Fruit fly (Drosophila melanogaster): ENCODE measurements around the gene CG15458.

CG15458 gene

DNA sequence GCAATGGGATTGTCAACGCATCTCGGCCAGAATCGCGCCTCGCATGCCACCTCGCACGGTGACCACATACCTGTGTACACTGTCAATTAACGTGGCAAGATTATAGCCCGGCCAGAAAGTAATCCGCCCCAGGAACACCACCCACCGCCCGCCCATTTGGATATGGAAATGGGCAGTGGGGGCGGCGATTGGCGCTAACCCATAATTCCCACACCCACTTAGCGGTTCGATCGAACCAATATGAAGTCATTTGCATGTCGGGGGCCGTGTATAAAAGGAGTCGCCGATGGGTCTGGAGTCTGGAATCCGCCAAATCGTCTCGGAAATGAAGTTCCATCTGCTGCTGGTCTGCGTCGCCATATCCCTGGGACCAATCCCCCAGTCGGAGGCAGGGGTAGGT, 1.4 kb upstream of the CG15458 start, which contains the start of gene Obp19a:
Obp19a (plus strand) TSS at position 301 of the 400 bp plus-strand sequence.
- TF ChIP-seq CG17801 (GFP tag; optimal IDR thresholded peaks at IDR 0.05; ENCODE audit: partially characterized antibody) = no peak

DNA sequence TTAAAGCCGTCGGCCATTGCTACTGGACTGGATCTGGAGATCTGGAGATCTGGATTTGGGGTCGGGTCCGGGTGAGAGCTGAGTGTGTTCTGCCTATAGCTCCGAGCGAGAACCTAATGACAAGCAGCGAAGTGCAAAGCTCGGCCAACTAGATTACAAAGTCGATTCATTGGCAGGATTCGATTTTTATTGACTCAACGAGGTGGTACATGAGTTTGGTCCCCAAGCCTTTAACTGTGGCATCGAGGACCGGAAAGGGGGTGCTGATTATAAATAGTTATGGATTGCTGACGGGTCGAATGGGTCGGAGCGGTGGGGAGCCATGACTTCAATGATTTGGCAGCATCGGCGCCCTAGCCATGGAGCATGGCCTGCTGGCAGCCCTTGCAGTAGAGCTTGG, 518 bp downstream of the CG15458 start, which contains the start of gene CG15459:
CG15459 (minus strand) TSS at position 101 of the 400 bp plus-strand sequence.
- no peak for TF ChIP-seq CG17801 (GFP tag; optimal IDR thresholded peaks at IDR 0.05; ENCODE audit: partially characterized antibody)

DNA sequence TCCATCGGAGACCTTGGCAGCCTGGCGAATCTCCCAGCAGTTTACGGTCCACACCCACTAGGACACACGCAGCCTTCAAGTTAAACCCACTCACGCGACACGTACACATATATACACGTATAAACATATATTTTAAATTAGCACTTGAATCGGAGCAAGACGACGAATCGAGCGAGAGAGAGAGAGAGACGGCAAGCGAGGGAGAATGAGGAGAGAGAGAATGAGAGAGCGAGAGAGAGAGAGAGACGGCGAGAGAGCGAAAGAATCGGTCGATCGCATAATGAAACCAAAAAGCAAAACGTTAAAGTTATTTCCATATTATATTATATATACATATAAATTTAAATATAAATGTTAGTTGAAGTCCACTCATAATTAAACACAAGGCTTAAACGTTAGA, 2.4 kb downstream of the CG15458 start:
- no peak for TF ChIP-seq CG17801 (GFP tag; optimal IDR thresholded peaks at IDR 0.05; ENCODE audit: partially characterized antibody)

DNA sequence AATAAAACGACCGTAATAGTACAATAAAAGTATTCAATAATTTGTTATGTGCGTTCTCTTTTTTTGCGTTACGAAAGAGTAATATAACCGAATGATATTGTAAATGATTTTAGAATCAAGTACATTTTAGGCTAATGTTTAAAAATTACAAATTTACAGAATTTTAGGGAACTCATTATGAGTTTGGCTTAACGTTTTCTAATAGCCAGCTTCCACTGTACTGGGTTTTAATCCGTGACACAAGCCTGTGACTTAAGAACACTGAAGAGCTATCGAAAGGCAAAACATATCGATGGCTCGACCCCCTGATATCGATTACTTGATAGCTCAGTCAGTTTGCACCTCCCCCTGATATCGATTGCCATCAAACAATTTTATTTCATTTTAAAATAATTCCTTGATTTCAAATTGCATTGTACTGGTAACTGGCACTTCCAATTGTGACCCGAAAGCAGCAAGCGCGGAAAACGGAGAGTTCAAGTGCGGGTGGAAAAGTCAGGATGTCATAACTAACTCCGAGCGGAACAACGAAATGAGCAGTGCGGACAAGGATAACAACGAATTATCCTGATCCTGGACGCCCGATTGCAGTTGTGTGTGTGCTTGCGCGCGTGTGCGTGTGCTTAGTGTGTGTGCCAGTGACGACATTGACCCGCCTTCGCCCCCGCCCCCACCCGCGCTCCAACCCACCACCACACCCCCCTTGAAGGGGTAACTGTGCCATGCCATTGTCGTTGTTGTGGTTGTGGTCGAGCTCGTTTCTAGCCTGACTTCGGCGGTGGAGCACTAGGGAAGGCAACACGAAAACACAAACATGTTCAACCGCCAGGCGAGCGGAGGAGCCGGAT, 19.7 kb downstream of the CG15458 start, which contains the start of gene HERC2:
HERC2 (plus strand) TSS at position 330 of the 848 bp plus-strand sequence.
- no peak for TF ChIP-seq CG17801 (GFP tag; optimal IDR thresholded peaks at IDR 0.05; ENCODE audit: partially characterized antibody)

DNA sequence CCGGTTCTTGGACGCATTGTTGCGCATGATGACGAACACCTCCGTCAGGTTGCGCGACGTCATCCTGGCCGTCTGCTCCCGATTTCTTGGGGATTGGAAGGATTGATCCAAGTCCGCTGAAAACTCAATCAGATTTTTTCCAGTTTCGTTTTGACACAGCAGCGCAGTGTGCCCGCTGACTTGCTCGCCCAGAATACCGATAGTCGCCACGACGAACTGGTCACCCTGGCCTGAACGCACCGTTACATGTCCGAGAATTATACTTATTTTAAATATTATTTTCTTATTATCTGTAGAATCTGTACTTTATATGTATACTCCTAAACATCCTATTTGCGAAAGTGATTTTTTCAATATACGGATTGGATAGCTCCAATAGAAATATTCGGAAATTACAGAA, 20.4 kb downstream of the CG15458 start, which contains the start of gene Syx16:
Syx16 (minus strand) TSS at position 172 of the 400 bp plus-strand sequence.
- TF ChIP-seq CG17801 (GFP tag; optimal IDR thresholded peaks at IDR 0.05; ENCODE audit: partially characterized antibody) = no peak

DNA sequence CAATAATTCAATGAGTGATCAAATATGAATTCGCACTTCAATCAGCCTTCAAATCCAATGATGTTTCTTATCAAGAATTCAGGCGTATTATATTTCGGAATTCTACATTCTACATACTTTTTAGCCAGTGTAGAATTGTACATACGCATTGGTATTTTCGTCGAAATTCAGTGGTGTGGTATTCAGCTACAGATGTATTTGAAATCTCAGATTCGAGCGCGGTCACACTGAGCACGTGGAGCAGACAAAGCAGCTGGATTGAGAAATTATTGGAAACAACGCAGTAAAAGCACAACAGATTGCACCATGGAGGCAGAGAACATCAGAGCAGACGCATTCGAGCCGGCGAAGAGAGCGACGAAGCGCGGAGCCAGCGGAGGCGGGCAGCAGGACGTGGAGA, 22.8 kb downstream of the CG15458 start:
- peak; percentile 5 for TF ChIP-seq CG17801 (GFP tag; optimal IDR thresholded peaks at IDR 0.05; ENCODE audit: partially characterized antibody)

DNA sequence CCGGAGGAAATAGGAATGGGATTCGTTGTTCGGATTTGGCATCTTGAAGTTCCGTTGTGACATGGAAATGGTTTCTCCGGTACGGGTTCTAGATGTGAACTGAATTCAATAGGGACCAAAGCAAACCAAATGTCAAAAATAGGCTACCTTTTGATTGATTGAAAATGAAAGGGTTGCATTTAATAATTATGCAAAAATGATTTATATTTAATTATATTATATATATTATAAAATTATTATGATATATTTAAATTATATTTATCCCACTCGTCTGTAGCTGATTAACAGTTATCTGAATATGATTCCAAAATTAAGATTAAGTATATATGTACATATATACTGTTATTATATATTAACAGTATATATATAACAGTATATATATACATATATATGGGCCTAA, 23.3 kb downstream of the CG15458 start, which contains the start of gene jb:
jb (minus strand) TSS at position 101 of the 400 bp plus-strand sequence.
- TF ChIP-seq CG17801 (GFP tag; optimal IDR thresholded peaks at IDR 0.05; ENCODE audit: partially characterized antibody) = no peak

DNA sequence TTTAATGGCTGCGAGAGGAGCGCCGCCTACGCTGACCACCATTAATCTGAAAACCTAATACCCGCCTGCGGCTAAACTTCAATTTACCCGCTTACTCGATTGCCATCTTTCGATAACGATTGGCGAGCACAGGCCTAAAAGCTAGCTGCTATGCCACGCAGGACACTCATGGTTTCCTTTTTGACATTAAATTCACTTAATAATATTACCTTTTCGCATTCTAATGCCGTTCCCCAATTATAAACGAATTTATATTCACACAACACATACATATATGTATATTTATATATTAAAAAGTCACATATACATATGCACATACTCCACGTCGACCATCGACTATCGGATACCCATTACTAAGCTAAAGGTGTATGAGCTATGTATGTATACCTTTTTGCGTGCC, 24.4 kb downstream of the CG15458 start:
- TF ChIP-seq CG17801 (GFP tag; optimal IDR thresholded peaks at IDR 0.05; ENCODE audit: partially characterized antibody) = no peak

DNA sequence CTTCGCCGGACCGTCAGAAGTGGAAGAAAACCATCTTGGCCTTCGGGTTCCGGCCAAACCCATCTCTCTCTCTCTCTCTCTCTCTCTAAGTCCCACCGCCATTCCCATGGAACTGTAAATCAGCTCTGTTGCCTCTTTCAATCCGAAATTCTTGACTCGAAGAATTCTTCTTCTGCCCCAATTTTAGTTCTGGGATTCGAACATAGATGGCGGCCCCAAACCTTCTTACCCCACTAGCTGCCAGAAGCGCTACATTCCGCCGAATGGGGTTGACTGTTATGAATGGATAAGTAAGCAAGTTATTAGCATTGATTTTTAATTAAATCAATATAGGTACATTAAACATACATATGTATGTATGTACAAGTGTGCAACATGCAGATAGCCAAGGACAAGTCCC, 28.1 kb downstream of the CG15458 start:
- TF ChIP-seq CG17801 (GFP tag; optimal IDR thresholded peaks at IDR 0.05; ENCODE audit: partially characterized antibody) = no peak

DNA sequence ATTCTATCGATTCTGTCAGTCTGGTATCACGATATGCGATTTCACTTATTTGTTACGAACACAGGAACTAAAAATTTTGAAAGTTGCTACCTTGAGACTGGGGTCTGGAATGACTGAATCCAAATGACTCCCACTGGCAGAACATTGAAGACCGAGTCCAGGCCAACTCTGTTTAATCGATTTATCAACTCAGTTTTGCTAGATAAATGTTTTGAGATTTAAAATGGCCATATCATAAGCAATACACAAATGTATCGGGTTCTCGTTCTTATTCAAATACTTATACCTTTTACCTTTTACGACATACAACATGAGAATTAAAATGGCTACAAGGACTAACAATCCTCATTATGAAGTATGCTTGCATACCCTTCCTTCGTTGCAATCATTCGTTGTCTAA, 37.6 kb downstream of the CG15458 start, which contains the start of gene CG12679:
CG12679 (minus strand) TSS at position 101 of the 400 bp plus-strand sequence.
- no peak for TF ChIP-seq CG17801 (GFP tag; optimal IDR thresholded peaks at IDR 0.05; ENCODE audit: partially characterized antibody)
